Fruit fly (Drosophila melanogaster) whole organism, embryonic: ENCODE results near the gene Mdh1.

Source experiments
- CG10147 ChIP-seq: fragments of 200-800 bp; sonication (Bioruptor generic); optimal IDR thresholded peaks from 2 replicates; lab custom pipeline; 2019; ENCODE audit warnings: missing biosample characterization, mild to moderate bottlenecking, missing genetic modification characterization, moderate library complexity
- CG10209 ChIP-seq: fragments of 200-800 bp; sonication (Bioruptor generic); optimal IDR thresholded peaks from 3 replicates; lab custom pipeline; 2017; ENCODE audit warnings: missing biosample characterization, mild to moderate bottlenecking, missing genetic modification characterization, missing genetic modification reagents
- CG10543 ChIP-seq: fragments of 200-800 bp; sonication (Bioruptor generic); optimal IDR thresholded peaks from 3 replicates; lab custom pipeline; 2017; ENCODE audit warnings: missing biosample characterization, mild to moderate bottlenecking, missing genetic modification characterization, moderate library complexity
- CG12155 ChIP-seq: fragments of 200-800 bp; sonication (Bioruptor generic); optimal IDR thresholded peaks from 3 replicates; lab custom pipeline; 2016; ENCODE audit warnings: missing biosample characterization, missing genetic modification characterization
- CG12219 ChIP-seq: fragments of 200-800 bp; sonication (Bioruptor generic); optimal IDR thresholded peaks from 3 replicates; lab custom pipeline; 2018; ENCODE audit warnings: missing biosample characterization, mild to moderate bottlenecking, missing genetic modification characterization
- CG13123 ChIP-seq: fragments of 200-800 bp; sonication (Bioruptor generic); optimal IDR thresholded peaks from 2 replicates; lab custom pipeline; 2016; ENCODE audit warnings: missing biosample characterization, missing genetic modification characterization
- CG14965 ChIP-seq: fragments of 200-800 bp; sonication (Bioruptor generic); optimal IDR thresholded peaks from 2 replicates; lab custom pipeline; 2016; ENCODE audit warnings: missing biosample characterization, missing genetic modification characterization, borderline replicate concordance
- CG1603 ChIP-seq: fragments of 200-800 bp; sonication (Bioruptor generic); optimal IDR thresholded peaks from 2 replicates; lab custom pipeline; 2019; ENCODE audit warnings: missing biosample characterization, mild to moderate bottlenecking, missing genetic modification characterization, moderate library complexity
- CG16815 ChIP-seq: fragments of 200-800 bp; sonication (Bioruptor generic); optimal IDR thresholded peaks from 3 replicates; lab custom pipeline; 2017; ENCODE audit warnings: missing biosample characterization, mild to moderate bottlenecking, missing genetic modification characterization
- CG17912 ChIP-seq: fragments of 200-800 bp; sonication (Bioruptor generic); optimal IDR thresholded peaks from 2 replicates; lab custom pipeline; 2018; ENCODE audit warnings: missing biosample characterization, mild to moderate bottlenecking, missing genetic modification characterization
- CG31224 ChIP-seq: fragments of 200-800 bp; sonication (Bioruptor generic); IDR thresholded peaks from 2 replicates; pipeline ENCODE4 v1.3.6; 2022; ENCODE audit warnings: missing biosample characterization, missing genetic modification characterization
- CG3407 ChIP-seq: fragments of 200-800 bp; sonication (Bioruptor generic); optimal IDR thresholded peaks from 2 replicates; lab custom pipeline; 2018; ENCODE audit warnings: missing biosample characterization, mild to moderate bottlenecking, missing genetic modification characterization
- CG4854 ChIP-seq: fragments of 200-800 bp; sonication (Bioruptor generic); optimal IDR thresholded peaks from 2 replicates; lab custom pipeline; 2016; ENCODE audit warnings: missing biosample characterization, missing genetic modification characterization, inconsistent platforms
- CG6254 ChIP-seq: fragments of 200-800 bp; sonication (Bioruptor generic); optimal IDR thresholded peaks from 3 replicates; lab custom pipeline; 2017; ENCODE audit warnings: mild to moderate bottlenecking, missing biosample characterization, missing genetic modification reagents, missing genetic modification characterization
- CG7372 ChIP-seq: fragments of 200-800 bp; sonication (Bioruptor generic); IDR thresholded peaks from 2 replicates; pipeline ENCODE4 v1.3.6; 2022; ENCODE audit warnings: missing biosample characterization, missing genetic modification characterization
- CG8478 ChIP-seq: fragments of >200 bp; optimal IDR thresholded peaks from 2 replicates; lab custom pipeline; 2018
- CG9437 ChIP-seq: fragments of 200-800 bp; sonication (Bioruptor generic); optimal IDR thresholded peaks from 2 replicates; lab custom pipeline; 2018; ENCODE audit warnings: missing biosample characterization, mild to moderate bottlenecking, missing genetic modification characterization
- CG9876 ChIP-seq: fragments of 200-800 bp; sonication (Bioruptor generic); optimal IDR thresholded peaks from 2 replicates; lab custom pipeline; 2016; ENCODE audit warnings: missing biosample characterization, missing genetic modification characterization
- Chrac-16 ChIP-seq: fragments of 200-800 bp; sonication (Bioruptor generic); optimal IDR thresholded peaks from 3 replicates; lab custom pipeline; 2016; ENCODE audit warnings: missing biosample characterization, missing genetic modification characterization
- CoRest ChIP-seq: fragments of 200-800 bp; sonication (Bioruptor generic); optimal IDR thresholded peaks from 3 replicates; lab custom pipeline; 2018; ENCODE audit warnings: missing biosample characterization, mild to moderate bottlenecking, missing genetic modification characterization, moderate library complexity
- Dek ChIP-seq: fragments of 200-800 bp; sonication (Bioruptor generic); optimal IDR thresholded peaks from 3 replicates; lab custom pipeline; 2019; ENCODE audit warnings: missing biosample characterization, mild to moderate bottlenecking, missing genetic modification characterization, moderate library complexity
- Doc3 ChIP-seq: fragments of 200-800 bp; sonication (Bioruptor generic); IDR thresholded peaks from 3 replicates; pipeline ENCODE4 v1.3.6; 2022; ENCODE audit warnings: missing biosample characterization, missing genetic modification characterization; ENCODE audit not compliant: partially characterized antibody
- Dref ChIP-seq: fragments of 200-800 bp; sonication (Bioruptor generic); IDR thresholded peaks from 2 replicates; pipeline ENCODE4 v1.3.6; 2022; ENCODE audit warnings: missing biosample characterization, missing genetic modification characterization
- Fer2 ChIP-seq: fragments of 200-800 bp; sonication (Bioruptor generic); optimal IDR thresholded peaks from 2 replicates; lab custom pipeline; 2018; ENCODE audit warnings: missing biosample characterization, mild to moderate bottlenecking, missing genetic modification characterization, moderate library complexity
- H15 ChIP-seq: fragments of 200-800 bp; sonication (Bioruptor generic); IDR thresholded peaks from 3 replicates; pipeline ENCODE4 v1.3.6; 2022; ENCODE audit warnings: missing biosample characterization, missing genetic modification characterization
- H2.0 ChIP-seq: fragments of 200-800 bp; sonication (Bioruptor generic); IDR thresholded peaks from 2 replicates; pipeline ENCODE4 v1.3.6; 2022; ENCODE audit warnings: missing biosample characterization, missing genetic modification characterization
- Hr39 ChIP-seq: fragments of >200 bp; optimal IDR thresholded peaks from 2 replicates; lab custom pipeline; 2017
- Hsf ChIP-seq: fragments of 200-800 bp; sonication (Bioruptor generic); optimal IDR thresholded peaks from 3 replicates; lab custom pipeline; 2016; ENCODE audit warnings: missing biosample characterization, missing genetic modification characterization
- NC2α ChIP-seq: fragments of 200-800 bp; sonication (Bioruptor generic); optimal IDR thresholded peaks from 2 replicates; lab custom pipeline; 2016; ENCODE audit warnings: missing biosample characterization, missing genetic modification characterization
- Nf-YC ChIP-seq: fragments of 200-800 bp; optimal IDR thresholded peaks from 3 replicates; lab custom pipeline; 2019; ENCODE audit warnings: missing biosample characterization, mild to moderate bottlenecking, missing genetic modification characterization, moderate library complexity
- Stat92E ChIP-seq, 3 experiments: fragments of >200 bp in 2 of 3; fragments of 200-800 bp in 1 of 3; sonication (Bioruptor generic) in 1 of 3; optimal IDR thresholded peaks; 2 replicates each; lab custom pipeline; 2017 to 2019; ENCODE audit warnings: missing biosample characterization in 3 of 3, missing genetic modification characterization in 3 of 3, mild to moderate bottlenecking in 1 of 3, moderate library complexity in 1 of 3
- bab2 ChIP-seq: fragments of 200-800 bp; sonication (Bioruptor generic); optimal IDR thresholded peaks from 2 replicates; lab custom pipeline; 2016; ENCODE audit warnings: missing biosample characterization, missing genetic modification characterization
- btn ChIP-seq: fragments of 200-800 bp; sonication (Bioruptor generic); optimal IDR thresholded peaks from 2 replicates; lab custom pipeline; 2016; ENCODE audit warnings: missing biosample characterization, missing genetic modification characterization
- cg ChIP-seq: fragments of 200-800 bp; sonication (Bioruptor generic); optimal IDR thresholded peaks from 3 replicates; lab custom pipeline; 2019; ENCODE audit warnings: missing biosample characterization, mild to moderate bottlenecking, missing genetic modification characterization, moderate library complexity
- chn ChIP-seq: fragments of 200-800 bp; sonication (Bioruptor generic); optimal IDR thresholded peaks from 2 replicates; lab custom pipeline; 2016; ENCODE audit warnings: missing biosample characterization, missing genetic modification characterization
- croc ChIP-seq: fragments of 200-800 bp; sonication (Bioruptor generic); conservative IDR thresholded peaks from 3 replicates; pipeline ENCODE4 v1.3.6; 2022; ENCODE audit warnings: missing biosample characterization, missing genetic modification characterization
- cwo ChIP-seq: fragments of 200-800 bp; sonication (Bioruptor generic); optimal IDR thresholded peaks from 3 replicates; lab custom pipeline; 2017; ENCODE audit warnings: missing biosample characterization, missing genetic modification characterization, mild to moderate bottlenecking, moderate library complexity, missing genetic modification reagents
- en ChIP-seq: fragments of 200-800 bp; sonication (Bioruptor generic); optimal IDR thresholded peaks from 2 replicates; lab custom pipeline; 2016; ENCODE audit warnings: missing biosample characterization, missing genetic modification characterization
- eve ChIP-seq, 2 experiments: fragments of >200 bp; optimal IDR thresholded peaks; 2 replicates each; lab custom pipeline; 2017; ENCODE audit warnings: missing biosample characterization in 2 of 2, missing genetic modification characterization in 2 of 2
- ewg ChIP-seq: fragments of 200-800 bp; sonication (Bioruptor generic); optimal IDR thresholded peaks from 3 replicates; lab custom pipeline; 2017; ENCODE audit warnings: mild to moderate bottlenecking, missing biosample characterization, missing genetic modification reagents, missing genetic modification characterization
- exex ChIP-seq: fragments of 200-800 bp; sonication (Bioruptor generic); optimal IDR thresholded peaks from 4 replicates; lab custom pipeline; 2018; ENCODE audit warnings: missing biosample characterization, mild to moderate bottlenecking, missing genetic modification characterization, moderate library complexity
- fd3F ChIP-seq: fragments of 200-800 bp; sonication (Bioruptor generic); optimal IDR thresholded peaks from 2 replicates; lab custom pipeline; 2018; ENCODE audit warnings: missing biosample characterization, mild to moderate bottlenecking, missing genetic modification characterization, moderate library complexity
- gsb ChIP-seq: fragments of 200-800 bp; sonication (Bioruptor generic); IDR thresholded peaks from 2 replicates; pipeline ENCODE4 v1.3.6; 2022; ENCODE audit warnings: missing biosample characterization, missing genetic modification characterization
- kay ChIP-seq: fragments of 200-800 bp; sonication (Bioruptor generic); optimal IDR thresholded peaks from 2 replicates; lab custom pipeline; 2016; ENCODE audit warnings: missing biosample characterization, missing genetic modification characterization
- lab ChIP-seq: fragments of 200-800 bp; sonication (Bioruptor generic); optimal IDR thresholded peaks from 3 replicates; lab custom pipeline; 2017; ENCODE audit warnings: missing biosample characterization, missing genetic modification characterization, mild to moderate bottlenecking, moderate library complexity, missing genetic modification reagents
- lbe ChIP-seq: fragments of 200-800 bp; sonication (Bioruptor generic); optimal IDR thresholded peaks from 2 replicates; lab custom pipeline; 2016; ENCODE audit warnings: missing biosample characterization, mild to moderate bottlenecking, missing genetic modification characterization
- odd ChIP-seq: fragments of 200-800 bp; sonication (Bioruptor generic); optimal IDR thresholded peaks from 2 replicates; lab custom pipeline; 2017; ENCODE audit warnings: missing biosample characterization, mild to moderate bottlenecking, missing genetic modification characterization
- slou ChIP-seq: fragments of 200-800 bp; sonication (Bioruptor generic); optimal IDR thresholded peaks from 3 replicates; lab custom pipeline; 2016; ENCODE audit warnings: missing biosample characterization, missing genetic modification characterization
- stwl ChIP-seq: fragments of 200-800 bp; sonication (Bioruptor generic); optimal IDR thresholded peaks from 3 replicates; lab custom pipeline; 2018; ENCODE audit warnings: missing biosample characterization, mild to moderate bottlenecking, missing genetic modification characterization, moderate library complexity
- toy ChIP-seq: fragments of 200-800 bp; sonication (Bioruptor generic); IDR thresholded peaks from 2 replicates; pipeline ENCODE4 v1.3.6; 2022; ENCODE audit warnings: missing biosample characterization, missing genetic modification characterization

Mdh1 gene

dm6 chr2L:10430802-10431476 is 34.8 kb upstream of the Mdh1 start, which contains the start of the genes Bug22 and TfIIB (continued):
- TF ChIP-seq CG3407 (GFP tag; lab: Kevin White, UChicago): peak; percentile 18
- TF ChIP-seq CG31224 (GFP tag; lab: Robert Waterston, UW): peak; percentile 38; the same call in 1 of the 2 replicates
- peak; percentile 74 for TF ChIP-seq Hsf (GFP tag; lab: Kevin White, UChicago)
- TF ChIP-seq gsb (GFP tag; lab: Robert Waterston, UW): 0 out of 2 replicates have a peak, but pooled peaks have one; percentile 30
- peak; percentile 67 for TF ChIP-seq Dref (GFP tag; lab: Robert Waterston, UW)
- peak; percentile 15 for TF ChIP-seq odd (GFP tag; lab: Kevin White, UChicago)
- peak; percentile 72 for TF ChIP-seq CG12155 (GFP tag; lab: Kevin White, UChicago)
- TF ChIP-seq Dek: peak; percentile 76
- peak; percentile 34 for TF ChIP-seq CG9437
- no peak for TF ChIP-seq Doc3 (GFP tag; lab: Robert Waterston, UW)
- no peak for TF ChIP-seq toy (GFP tag; lab: Robert Waterston, UW)
- peak; percentile 52 for TF ChIP-seq CG10209 (GFP tag; lab: Kevin White, UChicago)
- peak; percentile 76 for TF ChIP-seq CoRest (tag; lab: Kevin White, UChicago)
- no peak for TF ChIP-seq H15
- peak; percentile 80 for TF ChIP-seq CG10543 (GFP tag; lab: Kevin White, UChicago)
- TF ChIP-seq CG14965 (GFP tag; lab: Kevin White, UChicago): no peak
- peak; percentile 13 for TF ChIP-seq exex (tag; lab: Kevin White, UChicago)
- no peak for TF ChIP-seq eve (GFP tag; optimal IDR thresholded peaks at IDR 0.05; lab: Kevin White, UChicago)
- no peak for TF ChIP-seq btn (GFP tag; lab: Kevin White, UChicago)
- TF ChIP-seq CG16815 (GFP tag; lab: Kevin White, UChicago): no peak
- TF ChIP-seq ewg: peak; percentile 49
- TF ChIP-seq CG4854 (GFP tag; lab: Kevin White, UChicago): peak; percentile 51
- peak; percentile 28 for TF ChIP-seq Fer2 (tag; lab: Kevin White, UChicago)
- TF ChIP-seq en (GFP tag; lab: Kevin White, UChicago): no peak
- peak; percentile 61 for TF ChIP-seq fd3F (GFP tag; lab: Kevin White, UChicago)
- peak; percentile 32 for TF ChIP-seq CG17912 (GFP tag; lab: Kevin White, UChicago)
- TF ChIP-seq Stat92E (GFP tag; optimal IDR thresholded peaks at IDR 0.05; lab: Kevin White, UChicago): no peak
- peak; percentile 31 for TF ChIP-seq lbe (GFP tag; lab: Kevin White, UChicago)
- peak; percentile 64 for TF ChIP-seq H2.0 (GFP tag; lab: Robert Waterston, UW)
- TF ChIP-seq chn (GFP tag; lab: Kevin White, UChicago): peak; percentile 81
- TF ChIP-seq cg (GFP tag; lab: Kevin White, UChicago): no peak
- no peak for TF ChIP-seq croc (GFP tag; lab: Robert Waterston, UW)
- TF ChIP-seq CG7372 (GFP tag; lab: Robert Waterston, UW): peak; percentile 17; the same call in 1 of the 2 replicates
- no peak for TF ChIP-seq NC2α (GFP tag; lab: Kevin White, UChicago)
- peak; percentile 64 for TF ChIP-seq stwl (tag; lab: Kevin White, UChicago)
- TF ChIP-seq CG9876 (GFP tag; lab: Kevin White, UChicago): peak; percentile 41
- peak; percentile 75 for TF ChIP-seq Nf-YC (tag; lab: Kevin White, UChicago)
- TF ChIP-seq kay (GFP tag; lab: Kevin White, UChicago): peak; percentile 36
- TF ChIP-seq CG8478 (lab: Kevin White, UChicago): no peak
- peak; percentile 99 for TF ChIP-seq CG1603 (tag; lab: Kevin White, UChicago)
- no peak for TF ChIP-seq cwo (GFP tag; lab: Kevin White, UChicago)
- TF ChIP-seq CG10147: peak; percentile 58
- TF ChIP-seq CG6254: no peak
- peak; percentile 62 for TF ChIP-seq slou (GFP tag; lab: Kevin White, UChicago)
- peak; percentile 28 for TF ChIP-seq CG12219 (GFP tag; lab: Kevin White, UChicago)
- no peak for TF ChIP-seq Hr39 (lab: Kevin White, UChicago)
- TF ChIP-seq Chrac-16 (GFP tag; lab: Kevin White, UChicago): peak; percentile 72
- TF ChIP-seq CG13123 (GFP tag; lab: Kevin White, UChicago): peak; percentile 65
- peak; percentile 66 for TF ChIP-seq bab2
- no peak for TF ChIP-seq lab (GFP tag; lab: Kevin White, UChicago)
